Worm (Caenorhabditis elegans) whole organism, late embryonic: Measurements from ENCODE around the gene K08H2.4.

ENCODE experiments used
- C38D4.7 ChIP-seq: fragments of 200-800 bp; sonication (Bioruptor generic); optimal IDR thresholded peaks from 2 replicates; lab custom pipeline; 2018; ENCODE audit warnings: mild to moderate bottlenecking, missing genetic modification characterization, moderate library complexity, missing compliant biosample characterization
- T23F11.4 ChIP-seq: fragments of 200-800 bp; sonication (Bioruptor generic); optimal IDR thresholded peaks from 2 replicates; lab custom pipeline; 2018; ENCODE audit warnings: mild to moderate bottlenecking, missing genetic modification characterization, missing compliant biosample characterization
- ceh-14 ChIP-seq: sonication (generic microtip); optimal IDR thresholded peaks from 2 replicates; lab custom pipeline; 2016; ENCODE audit warnings: missing genotype, missing genetic modification characterization, missing compliant biosample characterization
- ceh-19 ChIP-seq: fragments of 200-800 bp; sonication (Bioruptor generic); optimal IDR thresholded peaks from 2 replicates; lab custom pipeline; 2018; ENCODE audit warnings: mild to moderate bottlenecking, missing genetic modification characterization, missing compliant biosample characterization
- ceh-2 ChIP-seq: sonication (generic microtip); optimal IDR thresholded peaks from 2 replicates; lab custom pipeline; 2016; ENCODE audit warnings: missing genotype, missing genetic modification characterization, missing compliant biosample characterization
- ceh-22 ChIP-seq: sonication (generic microtip); optimal IDR thresholded peaks from 2 replicates; lab custom pipeline; 2017; ENCODE audit warnings: missing biosample characterization, missing genetic modification characterization
- ceh-24 ChIP-seq: sonication (generic microtip); optimal IDR thresholded peaks from 2 replicates; lab custom pipeline; 2016; ENCODE audit warnings: mild to moderate bottlenecking, missing genetic modification characterization, missing compliant biosample characterization
- ceh-30 ChIP-seq: fragments of 150-350 bp; optimal IDR thresholded peaks from 2 replicates; lab custom pipeline; 2014; ENCODE audit warnings: missing biosample characterization, missing genetic modification characterization
- ceh-31 ChIP-seq: sonication (generic microtip); optimal IDR thresholded peaks from 2 replicates; lab custom pipeline; 2016; ENCODE audit warnings: missing genetic modification characterization, missing compliant biosample characterization
- ceh-34 ChIP-seq: sonication (generic microtip); optimal IDR thresholded peaks from 2 replicates; lab custom pipeline; 2016; ENCODE audit warnings: mild to moderate bottlenecking, missing genetic modification characterization, missing compliant biosample characterization
- ceh-45 ChIP-seq: fragments of 200-800 bp; sonication (Bioruptor generic); IDR thresholded peaks from 2 replicates; pipeline ENCODE4 v1.3.6; 2022; ENCODE audit warnings: missing genetic modification reagents, missing genetic modification characterization, missing compliant biosample characterization
- ceh-6 ChIP-seq: fragments of 200-800 bp; sonication (Bioruptor generic); optimal IDR thresholded peaks from 2 replicates; lab custom pipeline; 2018; ENCODE audit warnings: mild to moderate bottlenecking, missing genetic modification characterization, missing compliant biosample characterization
- ceh-9 ChIP-seq: sonication (generic microtip); optimal IDR thresholded peaks from 2 replicates; lab custom pipeline; 2016; ENCODE audit warnings: mild to moderate bottlenecking, missing genetic modification characterization, inconsistent platforms, missing compliant biosample characterization
- dmd-4 ChIP-seq: sonication (generic microtip); optimal IDR thresholded peaks from 2 replicates; lab custom pipeline; 2016; ENCODE audit warnings: borderline replicate concordance, missing genetic modification characterization, missing compliant biosample characterization
- dve-1 ChIP-seq: sonication (generic microtip); optimal IDR thresholded peaks from 2 replicates; lab custom pipeline; 2017; ENCODE audit warnings: antibody characterized with exemption, mild to moderate bottlenecking, missing genetic modification characterization, missing compliant biosample characterization
- elt-2 ChIP-seq: sonication (generic microtip); optimal IDR thresholded peaks from 2 replicates; lab custom pipeline; 2016; ENCODE audit warnings: missing genetic modification reagents, missing genetic modification characterization, missing compliant biosample characterization
- elt-4 ChIP-seq: sonication (generic microtip); optimal IDR thresholded peaks from 2 replicates; lab custom pipeline; 2016; ENCODE audit warnings: missing genetic modification characterization, missing compliant biosample characterization
- fkh-10 ChIP-seq: fragments of 150-350 bp; optimal IDR thresholded peaks from 2 replicates; lab custom pipeline; 2014; ENCODE audit warnings: missing biosample characterization, missing genetic modification reagents, missing genetic modification characterization
- gmeb-2 ChIP-seq: sonication (generic microtip); optimal IDR thresholded peaks from 2 replicates; lab custom pipeline; 2016; ENCODE audit warnings: missing genetic modification characterization, inconsistent platforms, missing compliant biosample characterization
- hlh-8 ChIP-seq: sonication (generic microtip); optimal IDR thresholded peaks from 2 replicates; lab custom pipeline; 2016; ENCODE audit warnings: missing genotype, missing genetic modification characterization, missing compliant biosample characterization
- lim-6 ChIP-seq: sonication (generic microtip); optimal IDR thresholded peaks from 2 replicates; lab custom pipeline; 2016; ENCODE audit warnings: missing genetic modification characterization, missing compliant biosample characterization
- mec-3 ChIP-seq: sonication (generic microtip); optimal IDR thresholded peaks from 2 replicates; lab custom pipeline; 2016; ENCODE audit warnings: borderline replicate concordance, missing genetic modification characterization, missing compliant biosample characterization
- npax-4 ChIP-seq: sonication (generic microtip); optimal IDR thresholded peaks from 2 replicates; lab custom pipeline; 2016; ENCODE audit warnings: missing genetic modification characterization, missing compliant biosample characterization
- odd-2 ChIP-seq: sonication (generic microtip); optimal IDR thresholded peaks from 2 replicates; lab custom pipeline; 2017; ENCODE audit warnings: antibody characterized with exemption, mild to moderate bottlenecking, missing genetic modification characterization, missing compliant biosample characterization
- pat-9 ChIP-seq: fragments of 200-800 bp; sonication (Bioruptor generic); optimal IDR thresholded peaks from 2 replicates; lab custom pipeline; 2018; ENCODE audit warnings: mild to moderate bottlenecking, missing genetic modification characterization, moderate library complexity, missing compliant biosample characterization
- pax-1 ChIP-seq: fragments of 150-350 bp; optimal IDR thresholded peaks from 2 replicates; lab custom pipeline; 2014; ENCODE audit warnings: missing biosample characterization, missing genetic modification characterization
- pha-4 ChIP-seq: fragments of 150-350 bp; optimal IDR thresholded peaks from 2 replicates; lab custom pipeline; 2018; ENCODE audit warnings: missing biosample characterization, missing genetic modification reagents, missing genetic modification characterization
- pros-1 ChIP-seq: fragments of 150-350 bp; optimal IDR thresholded peaks from 2 replicates; lab custom pipeline; 2014; ENCODE audit warnings: missing biosample characterization, missing genetic modification reagents, missing genetic modification characterization
- sox-2 ChIP-seq: fragments of 200-800 bp; sonication (Bioruptor generic); IDR thresholded peaks from 2 replicates; pipeline ENCODE4 v1.3.6; 2022; ENCODE audit warnings: missing genetic modification reagents, missing genetic modification characterization, missing compliant biosample characterization
- tbx-2 ChIP-seq: sonication (generic microtip); optimal IDR thresholded peaks from 2 replicates; lab custom pipeline; 2016; ENCODE audit warnings: missing genetic modification characterization, missing compliant biosample characterization
- ttx-3 ChIP-seq: sonication (generic microtip); optimal IDR thresholded peaks from 2 replicates; lab custom pipeline; 2016; ENCODE audit warnings: missing genetic modification reagents, missing genetic modification characterization, missing compliant biosample characterization
- unc-3 ChIP-seq, 2 experiments: fragments of 200-800 bp in 1 of 2; sonication (Bioruptor generic) in 1 of 2; sonication (generic microtip) in 1 of 2; conservative IDR thresholded peaks in 1 of 2; optimal IDR thresholded peaks in 1 of 2; 2 replicates each; pipeline versions ENCODE4 v1.3.6 to Lab custom; 2016 to 2022; ENCODE audit warnings: missing compliant biosample characterization in 2 of 2, missing genetic modification characterization in 2 of 2, missing genetic modification reagents in 1 of 2
- unc-42 ChIP-seq: sonication (generic microtip); optimal IDR thresholded peaks from 2 replicates; lab custom pipeline; 2016; ENCODE audit warnings: missing genotype, missing genetic modification characterization, missing compliant biosample characterization
- unc-86 ChIP-seq: sonication (generic microtip); optimal IDR thresholded peaks from 2 replicates; lab custom pipeline; 2016; ENCODE audit warnings: missing genetic modification characterization, missing compliant biosample characterization
- zip-5 ChIP-seq: sonication (generic microtip); optimal IDR thresholded peaks from 2 replicates; lab custom pipeline; 2016; ENCODE audit warnings: missing genetic modification characterization, missing compliant biosample characterization
- ztf-16 ChIP-seq: sonication (generic microtip); optimal IDR thresholded peaks from 2 replicates; lab custom pipeline; 2017; ENCODE audit warnings: missing genetic modification characterization, missing compliant biosample characterization

K08H2.4 gene

DNA sequence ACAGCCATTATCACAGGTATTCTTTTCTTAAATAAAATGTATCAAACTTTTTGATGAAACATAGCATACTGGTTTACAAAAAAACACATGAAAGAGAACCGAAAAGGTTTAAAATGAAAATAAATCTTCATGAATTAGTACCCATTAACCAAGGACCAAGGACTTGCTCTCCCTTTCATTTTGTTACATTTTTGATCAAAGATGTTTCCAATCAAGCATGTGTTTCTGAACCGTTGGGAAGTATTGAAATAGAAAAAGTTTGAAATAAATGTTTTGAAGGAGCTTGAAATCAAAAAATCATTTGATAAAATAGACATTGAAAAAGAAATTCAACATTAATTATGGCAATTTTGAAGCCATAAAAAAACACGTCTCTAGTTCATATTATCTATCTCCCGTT, 25.8 kb upstream of the K08H2.4 start:
- TF ChIP-seq pat-9 (tag; lab: Kevin White, UChicago) (no peak), ceh-24 (no peak), unc-42 (tag; lab: Kevin White, UChicago) (no peak), zip-5 (tag; lab: Kevin White, UChicago) (no peak), ztf-16 (tag; lab: Kevin White, UChicago) (no peak), ceh-45 (GFP tag; lab: Robert Waterston, UW) (no peak)

ce11 chrX:13216802-13217201, 21.5 kb upstream of the K08H2.4 start, which contains the start of gene R12H7.4:
Gene R12H7.4, plus strand, starts transcription at chrX:13217102.
- TF ChIP-seq elt-4 (tag; lab: Kevin White, UChicago): no peak
- no peak for TF ChIP-seq pros-1 (tag; lab: Kevin White, UChicago)
- TF ChIP-seq pha-4 (tag; lab: Kevin White, UChicago): no peak
- TF ChIP-seq dve-1: no peak
- no peak for TF ChIP-seq dmd-4 (tag; lab: Kevin White, UChicago)
- no peak for TF ChIP-seq ceh-6 (GFP tag; lab: Kevin White, UChicago)
- TF ChIP-seq unc-86 (tag; lab: Kevin White, UChicago): no peak
- TF ChIP-seq ceh-31 (tag; lab: Kevin White, UChicago): no peak
- TF ChIP-seq pax-1 (tag; lab: Kevin White, UChicago): no peak
- no peak for TF ChIP-seq ttx-3 (tag; lab: Kevin White, UChicago)
- TF ChIP-seq ceh-34: no peak

- TF ChIP-seq dmd-4 (tag; lab: Kevin White, UChicago) (no peak), sox-2 (GFP tag; lab: Robert Waterston, UW) (no peak), npax-4 (tag; lab: Kevin White, UChicago) (no peak)
Observed at ce11 chrX:13217940-13218339, 20.4 kb upstream of the K08H2.4 start.

- TF ChIP-seq ceh-30 (tag; lab: Kevin White, UChicago) (no peak), C38D4.7 (GFP tag; lab: Kevin White, UChicago) (no peak), tbx-2 (tag; lab: Kevin White, UChicago) (no peak), hlh-8 (tag; lab: Kevin White, UChicago) (no peak), sox-2 (GFP tag; lab: Robert Waterston, UW) (no peak), ceh-22 (tag; lab: Kevin White, UChicago) (no peak), zip-5 (tag; lab: Kevin White, UChicago) (no peak), ceh-6 (GFP tag; lab: Kevin White, UChicago) (no peak), ceh-31 (tag; lab: Kevin White, UChicago) (no peak), T23F11.4 (GFP tag; lab: Kevin White, UChicago) (no peak), lim-6 (tag; lab: Kevin White, UChicago) (no peak), ceh-19 (GFP tag; lab: Kevin White, UChicago) (no peak), pax-1 (tag; lab: Kevin White, UChicago) (no peak)
Observed at ce11 chrX:13220609-13221008, 17.7 kb upstream of the K08H2.4 start.

DNA sequence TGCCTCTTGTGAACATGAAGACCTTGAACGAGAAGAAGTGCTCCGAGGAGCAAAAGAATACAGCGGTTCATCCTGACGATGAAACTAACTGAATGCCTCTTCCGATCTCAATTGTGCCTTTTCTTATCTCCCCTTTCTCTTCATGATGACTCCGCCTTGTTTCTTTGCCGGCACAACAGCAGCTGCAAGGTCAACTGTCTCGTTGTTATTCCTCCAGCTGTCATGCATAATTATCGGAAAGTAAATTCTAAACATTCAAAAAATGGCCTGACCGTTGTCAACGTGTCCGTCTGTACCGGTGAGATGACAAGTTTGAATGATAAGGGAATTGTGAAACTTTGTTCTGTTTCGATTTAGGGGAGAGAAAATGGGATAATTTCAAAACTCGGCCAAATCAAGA, 16.9 kb upstream of the K08H2.4 start, which contains the start of gene asp-4:
Gene asp-4, minus strand, starts transcription at position 106 of the 400 bp plus-strand sequence.
- TF ChIP-seq ztf-16 (tag; lab: Kevin White, UChicago) (no peak), pha-4 (tag; lab: Kevin White, UChicago) (no peak), ceh-24 (no peak)

DNA sequence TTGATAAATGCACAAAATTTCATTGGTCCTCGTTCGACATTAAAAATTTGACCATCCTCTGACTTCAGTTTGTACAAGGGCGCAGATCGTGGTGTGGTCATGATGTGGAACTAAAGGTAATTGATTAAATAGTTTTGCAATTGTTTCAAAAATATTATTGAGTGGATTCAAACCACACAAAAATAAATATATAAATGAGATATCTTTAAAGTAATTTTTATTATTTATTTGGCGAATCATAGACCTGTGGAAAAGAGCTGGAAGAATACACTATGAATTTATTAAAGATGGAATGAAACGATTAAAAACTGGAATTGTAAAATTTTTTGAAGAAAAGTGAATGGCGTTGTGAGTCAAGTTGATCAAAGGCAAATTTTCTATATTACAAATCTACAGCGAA, 14.9 kb upstream of the K08H2.4 start, which contains the start of gene skr-20:
Gene skr-20, minus strand, starts transcription at position 101 of the 400 bp plus-strand sequence.
- TF ChIP-seq ceh-9 (tag; lab: Kevin White, UChicago) (no peak), mec-3 (tag; lab: Kevin White, UChicago) (no peak), tbx-2 (tag; lab: Kevin White, UChicago) (no peak), elt-2 (tag; lab: Kevin White, UChicago) (no peak), ceh-24 (no peak), ceh-2 (tag; lab: Kevin White, UChicago) (no peak), sox-2 (GFP tag; lab: Robert Waterston, UW) (no peak), unc-86 (tag; lab: Kevin White, UChicago) (no peak), fkh-10 (GFP tag; lab: Kevin White, UChicago) (no peak), ceh-31 (tag; lab: Kevin White, UChicago) (no peak), odd-2 (no peak), ceh-14 (no peak), ttx-3 (tag; lab: Kevin White, UChicago) (no peak), unc-3 (GFP tag; conservative IDR thresholded peaks at IDR 0.05; lab: Robert Waterston, UW) (no peak), unc-3 (tag; optimal IDR thresholded peaks at IDR 0.05; lab: Kevin White, UChicago) (no peak), gmeb-2 (no peak), zip-5 (tag; lab: Kevin White, UChicago) (no peak)
